Worm (Caenorhabditis elegans) whole organism, L4 larva: ENCODE measurements around the gene oac-53.
"Not testable (repeated sequence)": the region's sequence is repeated elsewhere in the genome, so short reads cannot be mapped to it uniquely, and the experiment has no call there.

Source experiments
- D1046.2 ChIP-seq: fragments of 200-800 bp; sonication (Bioruptor generic); IDR thresholded peaks from 2 replicates; pipeline ENCODE4 v1.3.6; 2022; ENCODE audit warnings: missing genetic modification characterization, missing compliant biosample characterization
- F10B5.3 ChIP-seq: sonication (generic microtip); optimal IDR thresholded peaks from 2 replicates; lab custom pipeline; 2016; ENCODE audit warnings: mild to moderate bottlenecking, missing genetic modification characterization, missing compliant biosample characterization
- F26F4.8 ChIP-seq: fragments of 200-800 bp; sonication (Bioruptor generic); conservative IDR thresholded peaks from 2 replicates; pipeline ENCODE4 v1.3.6; 2022; ENCODE audit warnings: missing genetic modification characterization, missing compliant biosample characterization
- Y48G9A.11 ChIP-seq: fragments of 200-800 bp; sonication (Bioruptor generic); IDR thresholded peaks from 2 replicates; pipeline ENCODE4 v1.3.6; 2022; ENCODE audit warnings: missing genetic modification reagents, missing genetic modification characterization, missing compliant biosample characterization
- Y5F2A.4 ChIP-seq: fragments of 200-800 bp; sonication (Bioruptor generic); optimal IDR thresholded peaks from 2 replicates; lab custom pipeline; 2018; ENCODE audit warnings: mild to moderate bottlenecking, missing genetic modification characterization, missing compliant biosample characterization
- ZK337.2 ChIP-seq: fragments of 200-800 bp; sonication (Bioruptor generic); IDR thresholded peaks from 2 replicates; pipeline ENCODE4 v1.3.6; 2022; ENCODE audit warnings: missing genetic modification reagents, missing genetic modification characterization, missing compliant biosample characterization
- ZK546.5 ChIP-seq, 2 experiments: sonication (generic microtip); optimal IDR thresholded peaks; 2 replicates each; lab custom pipeline; 2017; ENCODE audit warnings: missing biosample characterization in 2 of 2, missing genetic modification characterization in 2 of 2
- aha-1 ChIP-seq: fragments of 150-350 bp; peaks from one replicate; lab custom pipeline; 2014; ENCODE audit warnings: missing biosample characterization, missing genetic modification characterization
- arid-1 ChIP-seq: fragments of 200-800 bp; sonication (Bioruptor generic); conservative IDR thresholded peaks from 2 replicates; pipeline ENCODE4 v1.3.6; 2022; ENCODE audit warnings: missing genetic modification reagents, missing genetic modification characterization, missing compliant biosample characterization
- ceh-62 ChIP-seq: sonication (generic microtip); optimal IDR thresholded peaks from 2 replicates; lab custom pipeline; 2017; ENCODE audit warnings: missing biosample characterization, missing genetic modification characterization
- cey-2 ChIP-seq: sonication (generic microtip); optimal IDR thresholded peaks from 3 replicates; lab custom pipeline; 2017; ENCODE audit warnings: missing genetic modification characterization, mild to moderate bottlenecking, missing compliant biosample characterization, antibody characterized with exemption, borderline replicate concordance; ENCODE audit not compliant: insufficient read depth
- daf-12 ChIP-seq: fragments of 150-350 bp; optimal IDR thresholded peaks from 2 replicates; lab custom pipeline; 2014; ENCODE audit warnings: missing biosample characterization, missing genetic modification reagents, missing genetic modification characterization
- daf-16 ChIP-seq, 3 experiments: sonication (generic microtip); optimal IDR thresholded peaks; 2 replicates each; lab custom pipeline; 2016 to 2017; ENCODE audit warnings: missing genetic modification characterization in 3 of 3, missing genetic modification reagents in 3 of 3, mild to moderate bottlenecking in 2 of 3, missing compliant biosample characterization in 2 of 3, missing biosample characterization in 1 of 3, moderate library complexity in 1 of 3
- dpl-1 ChIP-seq: fragments of 150-350 bp; optimal IDR thresholded peaks from 2 replicates; lab custom pipeline; 2014; ENCODE audit warnings: missing biosample characterization, missing genetic modification reagents, missing genetic modification characterization
- duxl-1 ChIP-seq: sonication (generic microtip); optimal IDR thresholded peaks from 2 replicates; lab custom pipeline; 2016; ENCODE audit warnings: mild to moderate bottlenecking, missing genetic modification characterization, moderate library complexity, missing compliant biosample characterization; ENCODE audit not compliant: poor library complexity
- dve-1 ChIP-seq: sonication (generic microtip); optimal IDR thresholded peaks from 2 replicates; lab custom pipeline; 2017; ENCODE audit warnings: antibody characterized with exemption, mild to moderate bottlenecking, missing genetic modification characterization, missing compliant biosample characterization; ENCODE audit not compliant: insufficient read depth
- egl-43 ChIP-seq: fragments of 200-800 bp; sonication (Bioruptor generic); IDR thresholded peaks from 2 replicates; pipeline ENCODE4 v1.3.6; 2022; ENCODE audit warnings: missing genetic modification reagents, missing genetic modification characterization, missing compliant biosample characterization
- fos-1 ChIP-seq: fragments of 150-350 bp; optimal IDR thresholded peaks from 2 replicates; lab custom pipeline; 2014; ENCODE audit warnings: missing biosample characterization, missing genetic modification characterization
- hlh-30 ChIP-seq: sonication (generic microtip); optimal IDR thresholded peaks from 2 replicates; lab custom pipeline; 2017; ENCODE audit warnings: antibody characterized with exemption, mild to moderate bottlenecking, missing genetic modification characterization, missing compliant biosample characterization; ENCODE audit not compliant: insufficient read depth
- hmg-1.1 ChIP-seq: fragments of 200-800 bp; sonication (Bioruptor generic); IDR thresholded peaks from 2 replicates; pipeline ENCODE4 v1.3.6; 2022; ENCODE audit warnings: missing genetic modification reagents, missing genetic modification characterization, missing compliant biosample characterization
- lim-7 ChIP-seq: fragments of 200-800 bp; sonication (Bioruptor generic); IDR thresholded peaks from 2 replicates; pipeline ENCODE4 v1.3.6; 2022; ENCODE audit warnings: missing genetic modification characterization, missing compliant biosample characterization
- lin-15B ChIP-seq: fragments of 150-350 bp; sonication (generic microtip); optimal IDR thresholded peaks from 3 replicates; lab custom pipeline; 2014; ENCODE audit warnings: missing biosample characterization, missing genetic modification characterization
- lin-38 ChIP-seq: fragments of 200-800 bp; sonication (Bioruptor generic); IDR thresholded peaks from 2 replicates; pipeline ENCODE4 v1.3.6; 2022; ENCODE audit warnings: missing genetic modification reagents, missing genetic modification characterization, missing compliant biosample characterization
- madf-5 ChIP-seq, 2 experiments: fragments of 200-800 bp; sonication (Bioruptor generic); IDR thresholded peaks; 2 replicates each; pipeline ENCODE4 v1.3.6; 2022; ENCODE audit warnings: missing compliant biosample characterization in 2 of 2, missing genetic modification characterization in 2 of 2
- madf-9 ChIP-seq: fragments of 200-800 bp; sonication (Bioruptor generic); conservative IDR thresholded peaks from 2 replicates; pipeline ENCODE4 v1.3.6; 2022; ENCODE audit warnings: missing genetic modification reagents, missing genetic modification characterization, missing compliant biosample characterization
- mdt-29 ChIP-seq: fragments of 200-800 bp; sonication (Bioruptor generic); IDR thresholded peaks from 2 replicates; pipeline ENCODE4 v1.3.6; 2022; ENCODE audit warnings: missing genetic modification reagents, missing genetic modification characterization, missing compliant biosample characterization
- nhr-10 ChIP-seq: fragments of 150-350 bp; optimal IDR thresholded peaks from 2 replicates; lab custom pipeline; 2014; ENCODE audit warnings: missing biosample characterization, missing genetic modification characterization
- nhr-102 ChIP-seq: sonication (generic microtip); optimal IDR thresholded peaks from 2 replicates; lab custom pipeline; 2016; ENCODE audit warnings: mild to moderate bottlenecking, missing genetic modification characterization, moderate library complexity, missing compliant biosample characterization
- nhr-237 ChIP-seq: sonication (generic microtip); optimal IDR thresholded peaks from 2 replicates; lab custom pipeline; 2017; ENCODE audit warnings: missing biosample characterization, missing genetic modification characterization
- nhr-25 ChIP-seq: sonication (generic microtip); optimal IDR thresholded peaks from 2 replicates; lab custom pipeline; 2017; ENCODE audit warnings: missing genetic modification characterization, mild to moderate bottlenecking, missing compliant biosample characterization, antibody characterized with exemption, moderate library complexity, borderline replicate concordance; ENCODE audit not compliant: insufficient read depth
- nhr-41 ChIP-seq: fragments of 200-800 bp; sonication (Bioruptor generic); IDR thresholded peaks from 2 replicates; pipeline ENCODE4 v1.3.6; 2022; ENCODE audit warnings: missing genetic modification reagents, missing genetic modification characterization, missing compliant biosample characterization
- pha-4 ChIP-seq, 2 experiments: fragments of 150-350 bp in 1 of 2; fragments of 200-800 bp in 1 of 2; sonication (Bioruptor generic) in 1 of 2; IDR thresholded peaks in 1 of 2; optimal IDR thresholded peaks in 1 of 2; 2 replicates each; pipeline versions ENCODE4 v1.3.6 to Lab custom; 2014 to 2022; ENCODE audit warnings: missing genetic modification characterization in 2 of 2, missing genetic modification reagents in 2 of 2, missing biosample characterization in 1 of 2, missing compliant biosample characterization in 1 of 2
- rbr-2 ChIP-seq: sonication (generic microtip); optimal IDR thresholded peaks from 2 replicates; lab custom pipeline; 2016; ENCODE audit warnings: missing genotype, missing genetic modification characterization, missing compliant biosample characterization
- saeg-2 ChIP-seq: fragments of 200-800 bp; sonication (Bioruptor generic); IDR thresholded peaks from 2 replicates; pipeline ENCODE4 v1.3.6; 2022; ENCODE audit warnings: missing genetic modification reagents, missing genetic modification characterization, missing compliant biosample characterization
- sdz-12 ChIP-seq: fragments of 200-800 bp; sonication (Bioruptor generic); optimal IDR thresholded peaks from 2 replicates; lab custom pipeline; 2018; ENCODE audit warnings: mild to moderate bottlenecking, missing genetic modification characterization, missing compliant biosample characterization
- skn-1 ChIP-seq: fragments of 150-350 bp; optimal IDR thresholded peaks from 2 replicates; lab custom pipeline; 2014; ENCODE audit warnings: missing biosample characterization, missing genetic modification characterization
- snpc-1.2 ChIP-seq: fragments of 200-800 bp; sonication (Bioruptor generic); IDR thresholded peaks from 2 replicates; pipeline ENCODE4 v1.3.6; 2022; ENCODE audit warnings: missing genetic modification reagents, missing genetic modification characterization, missing compliant biosample characterization
- snpc-4 ChIP-seq: fragments of 150-350 bp; optimal IDR thresholded peaks from 2 replicates; lab custom pipeline; 2014; ENCODE audit warnings: missing biosample characterization, missing genetic modification characterization
- spr-1 ChIP-seq: sonication (generic microtip); optimal IDR thresholded peaks from 2 replicates; lab custom pipeline; 2016; ENCODE audit warnings: mild to moderate bottlenecking, missing genetic modification characterization, missing compliant biosample characterization
- spr-3 ChIP-seq: fragments of 200-800 bp; sonication (Bioruptor generic); optimal IDR thresholded peaks from 2 replicates; lab custom pipeline; 2018; ENCODE audit warnings: mild to moderate bottlenecking, missing genetic modification characterization, missing compliant biosample characterization
- unc-39 ChIP-seq: sonication (generic microtip); optimal IDR thresholded peaks from 2 replicates; lab custom pipeline; 2017; ENCODE audit warnings: missing biosample characterization, missing genetic modification characterization

oac-53 gene

DNA sequence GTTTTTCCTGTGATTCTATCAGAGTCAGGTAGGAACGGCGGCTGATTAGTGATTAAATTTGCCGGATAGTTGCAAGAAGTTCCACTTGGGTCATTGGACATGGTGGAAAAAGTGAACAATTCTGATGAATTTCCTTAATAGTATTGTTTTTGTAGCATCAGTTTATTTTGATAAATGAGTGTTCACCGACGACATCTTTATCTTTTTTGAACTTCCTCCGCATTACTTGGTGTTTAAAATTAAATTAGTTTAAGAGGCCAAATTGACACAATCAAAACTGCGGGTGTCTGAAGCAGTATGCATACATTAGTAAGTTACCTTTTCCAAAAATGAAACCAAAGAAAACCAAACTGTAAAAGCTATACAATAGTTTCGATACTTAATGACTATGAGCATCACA is 21.4 kb upstream of the oac-53 start, which contains the start of gene W06G6.11:
Gene W06G6.11 (minus strand): TSS at position 101 of the 400 bp plus-strand sequence.
- TF ChIP-seq dpl-1 (GFP tag; lab: Kevin White, UChicago); spr-1 (tag; lab: Kevin White, UChicago); daf-12 (tag; lab: Kevin White, UChicago): not testable (repeated sequence)

DNA sequence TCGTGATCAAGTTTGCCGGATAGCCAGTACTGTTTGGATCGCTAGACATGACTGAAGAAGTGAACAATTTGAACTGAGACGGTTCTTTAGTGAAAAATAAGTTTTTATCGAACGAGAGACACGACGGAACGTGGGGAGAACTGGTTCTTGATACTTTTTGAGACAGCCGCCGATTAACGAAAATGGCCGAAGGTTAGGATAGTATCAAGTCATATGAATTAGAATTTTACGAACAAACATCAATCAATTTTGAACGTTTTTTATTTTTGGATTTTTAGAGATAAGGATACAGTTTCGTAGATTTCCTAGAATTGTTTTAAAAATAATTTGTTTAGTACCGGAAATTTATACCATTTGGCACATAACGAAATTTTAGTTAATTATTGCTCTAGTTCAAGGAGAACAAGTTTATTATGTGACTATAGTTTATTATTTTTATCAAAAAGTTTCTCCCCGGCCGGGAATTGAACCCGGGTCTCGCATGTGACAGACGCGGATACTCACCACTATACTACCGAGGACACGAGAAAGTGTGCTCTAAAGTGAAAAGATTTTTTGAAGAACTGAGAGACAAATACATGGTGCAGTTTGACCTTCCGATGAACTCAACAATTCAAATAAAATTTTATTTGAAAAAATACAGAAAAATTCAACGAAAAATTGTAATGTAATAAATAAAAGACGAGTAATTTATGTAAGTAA is 20.7 kb upstream of the oac-53 start, which contains the start of gene W06G6.20:
Gene W06G6.20 (minus strand): TSS at position 51 of the 702 bp plus-strand sequence.
- TF ChIP-seq snpc-1.2 (GFP tag; lab: Robert Waterston, UW) (peak; percentile 62), lin-38 (GFP tag; lab: Robert Waterston, UW) (peak; percentile 54), Y5F2A.4 (no peak), nhr-41 (GFP tag; lab: Robert Waterston, UW) (no peak), egl-43 (GFP tag; lab: Robert Waterston, UW) (0 out of 2 replicates have a peak, but pooled peaks have one; percentile 23), nhr-25 (tag; lab: Kevin White, UChicago) (no peak), pha-4 (GFP tag; IDR thresholded peaks at IDR 0.05; lab: Robert Waterston, UW) (peak; percentile 46; the same call in 1 of the 2 replicates), pha-4 (tag; optimal IDR thresholded peaks at IDR 0.05; lab: Kevin White, UChicago) (no peak), madf-5 (GFP tag; IDR thresholded peaks at IDR 0.05; lab: Robert Waterston, UW) (0 out of 4 replicates have a peak, but pooled peaks have one; percentile 7 to 9), daf-16 (GFP tag; optimal IDR thresholded peaks at IDR 0.05; lab: Kevin White, UChicago) (peak in 1 of 2 experiments; percentile 63), daf-16 (tag; optimal IDR thresholded peaks at IDR 0.05; lab: Kevin White, UChicago) (peak; percentile 31), hlh-30 (tag; lab: Kevin White, UChicago) (peak; percentile 74), unc-39 (tag; lab: Kevin White, UChicago) (no peak), ZK337.2 (0 out of 2 replicates have a peak, but pooled peaks have one; percentile 40), madf-9 (GFP tag; lab: Robert Waterston, UW) (0 out of 2 replicates have a peak, but pooled peaks have one; percentile 32), mdt-29 (0 out of 2 replicates have a peak, but pooled peaks have one; percentile 16), spr-3 (GFP tag; lab: Kevin White, UChicago) (no peak), duxl-1 (tag; lab: Kevin White, UChicago) (peak; percentile 40), D1046.2 (GFP tag; lab: Robert Waterston, UW) (no peak), Y48G9A.11 (GFP tag; lab: Robert Waterston, UW) (0 out of 2 replicates have a peak, but pooled peaks have one; percentile 10), arid-1 (GFP tag; lab: Robert Waterston, UW) (peak; percentile 49; the same call in 1 of the 2 replicates), dve-1 (peak; percentile 11), lim-7 (GFP tag; lab: Robert Waterston, UW) (peak; percentile 72)

DNA sequence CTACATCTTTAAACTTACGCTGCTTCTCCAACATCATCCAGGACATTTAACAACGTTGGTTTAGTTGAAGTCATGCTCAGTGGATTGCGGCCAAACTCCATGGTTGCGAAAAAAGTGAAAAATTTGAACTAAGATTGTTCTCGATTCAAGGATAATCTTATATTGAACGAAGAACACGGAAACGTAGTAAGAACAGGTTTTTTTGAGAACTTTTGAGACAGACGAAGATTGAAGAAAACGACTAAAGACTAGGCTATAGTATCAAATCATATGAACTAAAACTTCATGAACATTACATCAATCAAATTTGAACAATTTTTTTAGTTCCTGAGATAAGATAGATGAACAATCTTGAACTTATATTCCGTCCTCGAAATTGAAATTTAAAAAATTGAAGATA is 19.3 kb upstream of the oac-53 start, which contains the start of gene W06G6.10:
Gene W06G6.10 (minus strand): TSS at position 101 of the 400 bp plus-strand sequence.
- no peak for TF ChIP-seq aha-1 (tag; lab: Kevin White, UChicago)
- TF ChIP-seq F10B5.3 (tag; lab: Kevin White, UChicago), result no peak
- TF ChIP-seq unc-39 (tag; lab: Kevin White, UChicago), result no peak
- no peak for TF ChIP-seq rbr-2 (tag; lab: Kevin White, UChicago)
- no peak for TF ChIP-seq ceh-62 (tag; lab: Kevin White, UChicago)
- no peak for TF ChIP-seq nhr-102 (tag; lab: Kevin White, UChicago)
- no peak for TF ChIP-seq sdz-12 (GFP tag; lab: Kevin White, UChicago)
- no peak for TF ChIP-seq saeg-2 (GFP tag; lab: Robert Waterston, UW)
- TF ChIP-seq nhr-10 (tag; lab: Kevin White, UChicago), result no peak
- TF ChIP-seq F26F4.8, result no peak
- TF ChIP-seq hmg-1.1 (GFP tag; lab: Robert Waterston, UW), result no peak
- no peak for TF ChIP-seq cey-2 (tag; lab: Kevin White, UChicago)
- no peak for TF ChIP-seq lin-15B
- TF ChIP-seq snpc-4, result no peak
- no peak for TF ChIP-seq nhr-237 (tag; lab: Kevin White, UChicago)
- no peak for TF ChIP-seq ZK546.5 (tag; optimal IDR thresholded peaks at IDR 0.05; lab: Kevin White, UChicago)
- no peak for TF ChIP-seq skn-1 (tag; lab: Kevin White, UChicago)
- no peak for TF ChIP-seq fos-1 (tag; lab: Kevin White, UChicago)
